Worm (Caenorhabditis elegans): ENCODE results near the gene tsp-4.
"Not testable (repeated sequence)": the region's sequence is repeated elsewhere in the genome, so short reads cannot be mapped to it uniquely, and the experiment has no call there.

DNA sequence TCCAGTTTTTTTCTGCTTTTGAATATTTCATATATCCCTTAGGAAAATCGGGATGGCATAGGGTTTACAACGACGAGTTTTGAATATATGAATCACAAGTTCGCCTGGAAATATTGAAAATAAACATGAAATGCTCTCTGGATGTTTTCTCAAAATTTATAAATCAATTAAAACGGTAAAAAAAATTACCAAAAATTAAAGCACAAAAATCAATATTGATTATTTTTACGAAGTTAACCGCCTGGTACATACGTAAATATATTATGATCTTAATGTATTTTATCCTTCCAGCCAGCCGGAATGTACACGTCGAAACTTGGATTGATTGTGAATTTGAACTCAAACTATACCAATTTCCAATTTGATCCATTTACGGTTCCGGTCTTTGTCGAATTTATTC, 14.7 kb downstream of the tsp-4 start, which contains the start of gene sru-17:
- not testable (repeated sequence) for TF ChIP-seq elt-3 (tag; optimal IDR thresholded peaks at IDR 0.05); nhr-11 (tag; optimal IDR thresholded peaks at IDR 0.05); ztf-4 (tag; optimal IDR thresholded peaks at IDR 0.05); ces-1 (GFP tag; optimal IDR thresholded peaks at IDR 0.05); hlh-17 (GFP tag; optimal IDR thresholded peaks at IDR 0.05; ENCODE audit: borderline replicate concordance); fkh-4 (tag; optimal IDR thresholded peaks at IDR 0.05; ENCODE audit: borderline replicate concordance); nhr-12 (tag; optimal IDR thresholded peaks at IDR 0.05); egl-27 (tag; optimal IDR thresholded peaks at IDR 0.05); unc-62 (GFP tag; optimal IDR thresholded peaks at IDR 0.05); lir-3 (tag; optimal IDR thresholded peaks at IDR 0.05; ENCODE audit: poor library complexity)

Data from whole organism, L1 larva.